Worm (Caenorhabditis elegans) whole organism, young adult: ENCODE results near the gene sec-61.G.

Source experiments
- C06A6.2 ChIP-seq: fragments of 200-800 bp; sonication (Bioruptor generic); conservative IDR thresholded peaks from 2 replicates; pipeline ENCODE4 v1.3.6; 2022; ENCODE audit warnings: missing genetic modification characterization, missing compliant biosample characterization
- F10E7.11 ChIP-seq: sonication (generic microtip); optimal IDR thresholded peaks from 2 replicates; lab custom pipeline; 2017; ENCODE audit warnings: mild to moderate bottlenecking, missing genetic modification characterization, moderate library complexity, missing compliant biosample characterization
- F23B12.7 ChIP-seq: sonication (generic microtip); optimal IDR thresholded peaks from 2 replicates; lab custom pipeline; 2017; ENCODE audit warnings: missing genetic modification characterization, mild to moderate bottlenecking, missing compliant biosample characterization, antibody characterized with exemption, moderate library complexity; ENCODE audit not compliant: insufficient read depth
- F37B4.10 ChIP-seq: fragments of 200-800 bp; sonication (Bioruptor generic); IDR thresholded peaks from 2 replicates; pipeline ENCODE4 v1.3.6; 2022; ENCODE audit warnings: missing genetic modification characterization, missing compliant biosample characterization
- F39B2.1 ChIP-seq: fragments of 200-800 bp; sonication (Bioruptor generic); IDR thresholded peaks from 2 replicates; pipeline ENCODE4 v1.3.6; 2022; ENCODE audit warnings: missing genetic modification reagents, missing genetic modification characterization, missing compliant biosample characterization
- F55B11.4 ChIP-seq: sonication (generic microtip); optimal IDR thresholded peaks from 2 replicates; lab custom pipeline; 2016; ENCODE audit warnings: missing compliant biosample characterization, missing genetic modification characterization, borderline replicate concordance; ENCODE audit not compliant: insufficient read depth
- K11D2.4 ChIP-seq: fragments of 200-800 bp; sonication (Bioruptor generic); IDR thresholded peaks from 2 replicates; pipeline ENCODE4 v1.3.6; 2022; ENCODE audit warnings: missing genetic modification reagents, missing genetic modification characterization, missing compliant biosample characterization
- Y53F4B.3 ChIP-seq: fragments of 200-800 bp; sonication (Bioruptor generic); IDR thresholded peaks from 2 replicates; pipeline ENCODE4 v1.3.6; 2022; ENCODE audit warnings: missing genetic modification reagents, missing genetic modification characterization, missing compliant biosample characterization
- Y53G8AR.9 ChIP-seq: fragments of 200-800 bp; sonication (Bioruptor generic); conservative IDR thresholded peaks from 2 replicates; pipeline ENCODE4 v1.3.6; 2022; ENCODE audit warnings: missing genetic modification reagents, missing genetic modification characterization, missing compliant biosample characterization
- ama-1 ChIP-seq, 3 experiments: fragments of 150-350 bp in 1 of 3; sonication (generic microtip) in 2 of 3; optimal IDR thresholded peaks; 2 replicates each; lab custom pipeline; 2014 to 2018; ENCODE audit warnings: missing biosample characterization in 2 of 3, missing genetic modification characterization in 2 of 3, missing genetic modification reagents in 2 of 3
- bed-1 ChIP-seq: fragments of 200-800 bp; sonication (Bioruptor generic); IDR thresholded peaks from 2 replicates; pipeline ENCODE4 v1.3.6; 2022; ENCODE audit warnings: missing genetic modification reagents, missing genetic modification characterization, missing compliant biosample characterization
- cebp-2 ChIP-seq: fragments of 200-800 bp; sonication (Bioruptor generic); IDR thresholded peaks from 2 replicates; pipeline ENCODE4 v1.3.6; 2022; ENCODE audit warnings: missing genetic modification characterization, missing compliant biosample characterization
- ceh-40 ChIP-seq: fragments of 200-800 bp; sonication (Bioruptor generic); IDR thresholded peaks from 2 replicates; pipeline ENCODE4 v1.3.6; 2022; ENCODE audit warnings: missing genetic modification characterization, missing compliant biosample characterization
- chd-7 ChIP-seq: sonication (generic microtip); optimal IDR thresholded peaks from 2 replicates; lab custom pipeline; 2016; ENCODE audit warnings: mild to moderate bottlenecking, missing genetic modification characterization, moderate library complexity, missing compliant biosample characterization
- dpl-1 ChIP-seq: fragments of 150-350 bp; optimal IDR thresholded peaks from 2 replicates; lab custom pipeline; 2014; ENCODE audit warnings: missing biosample characterization, missing genetic modification reagents, missing genetic modification characterization
- efl-1 ChIP-seq: fragments of 150-350 bp; optimal IDR thresholded peaks from 2 replicates; lab custom pipeline; 2014; ENCODE audit warnings: missing biosample characterization, missing genetic modification reagents, missing genetic modification characterization
- ekl-4 ChIP-seq: fragments of 200-800 bp; sonication (Bioruptor generic); IDR thresholded peaks from 2 replicates; pipeline ENCODE4 v1.3.6; 2022; ENCODE audit warnings: missing genetic modification reagents, missing genetic modification characterization, missing compliant biosample characterization
- fkh-3 ChIP-seq: sonication (generic microtip); optimal IDR thresholded peaks from 2 replicates; lab custom pipeline; 2016; ENCODE audit warnings: mild to moderate bottlenecking, missing genetic modification characterization, missing compliant biosample characterization
- hlh-26 ChIP-seq: fragments of 200-800 bp; sonication (Bioruptor generic); conservative IDR thresholded peaks from 2 replicates; pipeline ENCODE4 v1.3.6; 2022; ENCODE audit warnings: missing genetic modification reagents, missing genetic modification characterization, missing compliant biosample characterization
- hsf-1 ChIP-seq: fragments of 200-800 bp; sonication (Bioruptor generic); IDR thresholded peaks from 2 replicates; pipeline ENCODE4 v1.3.6; 2022; ENCODE audit warnings: missing genetic modification reagents, missing genetic modification characterization, missing compliant biosample characterization
- lag-1 ChIP-seq: fragments of 200-800 bp; sonication (Bioruptor generic); IDR thresholded peaks from 2 replicates; pipeline ENCODE4 v1.3.6; 2022; ENCODE audit warnings: missing genetic modification reagents, missing genetic modification characterization, missing compliant biosample characterization
- let-526 ChIP-seq: fragments of 200-800 bp; sonication (Bioruptor generic); IDR thresholded peaks from 2 replicates; pipeline ENCODE4 v1.3.6; 2022; ENCODE audit warnings: missing genetic modification reagents, missing genetic modification characterization, missing compliant biosample characterization
- lin-26 ChIP-seq: fragments of 200-800 bp; sonication (Bioruptor generic); IDR thresholded peaks from 2 replicates; pipeline ENCODE4 v1.3.6; 2022; ENCODE audit warnings: missing genetic modification reagents, missing genetic modification characterization, missing compliant biosample characterization
- lin-35 ChIP-seq, 3 experiments: fragments of 150-350 bp in 2 of 3; sonication (generic microtip) in 1 of 3; optimal IDR thresholded peaks; 2 replicates each; lab custom pipeline; 2014 to 2018; ENCODE audit warnings: missing biosample characterization in 3 of 3, missing genetic modification characterization in 3 of 3, missing genetic modification reagents in 3 of 3
- lin-54 ChIP-seq: fragments of 200-800 bp; sonication (Bioruptor generic); optimal IDR thresholded peaks from 2 replicates; lab custom pipeline; 2018; ENCODE audit warnings: mild to moderate bottlenecking, missing genetic modification characterization, missing compliant biosample characterization
- lir-1 ChIP-seq: fragments of 200-800 bp; sonication (Bioruptor generic); conservative IDR thresholded peaks from 2 replicates; pipeline ENCODE4 v1.3.6; 2022; ENCODE audit warnings: missing genetic modification reagents, missing genetic modification characterization, missing compliant biosample characterization
- lsl-1 ChIP-seq: fragments of 200-800 bp; sonication (Bioruptor generic); optimal IDR thresholded peaks from 2 replicates; lab custom pipeline; 2018; ENCODE audit warnings: mild to moderate bottlenecking, missing genetic modification characterization, moderate library complexity, missing compliant biosample characterization
- lsy-27 ChIP-seq: sonication (generic microtip); optimal IDR thresholded peaks from 2 replicates; lab custom pipeline; 2017; ENCODE audit warnings: missing genetic modification characterization, mild to moderate bottlenecking, missing compliant biosample characterization, antibody characterized with exemption, missing genotype, borderline replicate concordance; ENCODE audit not compliant: insufficient read depth
- madf-3 ChIP-seq: fragments of 200-800 bp; sonication (Bioruptor generic); IDR thresholded peaks from 2 replicates; pipeline ENCODE4 v1.3.6; 2022; ENCODE audit warnings: missing genetic modification reagents, missing genetic modification characterization, missing compliant biosample characterization
- madf-6 ChIP-seq: fragments of 200-800 bp; sonication (Bioruptor generic); IDR thresholded peaks from 2 replicates; pipeline ENCODE4 v1.3.6; 2022; ENCODE audit warnings: missing genetic modification reagents, missing genetic modification characterization, missing compliant biosample characterization
- mes-4 ChIP-seq: sonication (generic microtip); optimal IDR thresholded peaks from 2 replicates; lab custom pipeline; 2016; ENCODE audit warnings: missing genotype, missing genetic modification characterization, missing compliant biosample characterization
- mxl-1 ChIP-seq: sonication (generic microtip); optimal IDR thresholded peaks from 2 replicates; lab custom pipeline; 2016; ENCODE audit warnings: missing genetic modification characterization, missing compliant biosample characterization
- nfya-2 ChIP-seq: fragments of 200-800 bp; sonication (Bioruptor generic); IDR thresholded peaks from 2 replicates; pipeline ENCODE4 v1.3.6; 2022; ENCODE audit warnings: missing genetic modification reagents, missing genetic modification characterization, missing compliant biosample characterization
- nhr-179 ChIP-seq: sonication (generic microtip); optimal IDR thresholded peaks from 2 replicates; lab custom pipeline; 2016; ENCODE audit warnings: mild to moderate bottlenecking, missing genetic modification characterization, missing compliant biosample characterization
- nhr-27 ChIP-seq: fragments of 200-800 bp; sonication (Bioruptor generic); optimal IDR thresholded peaks from 2 replicates; lab custom pipeline; 2018; ENCODE audit warnings: mild to moderate bottlenecking, missing genetic modification characterization, moderate library complexity, missing compliant biosample characterization
- snpc-3.4 ChIP-seq: sonication (generic microtip); optimal IDR thresholded peaks from 2 replicates; lab custom pipeline; 2017; ENCODE audit warnings: missing genetic modification characterization, mild to moderate bottlenecking, missing compliant biosample characterization, antibody characterized with exemption, moderate library complexity, missing genotype, missing genetic modification reagents
- somi-1 ChIP-seq: fragments of 200-800 bp; sonication (Bioruptor generic); optimal IDR thresholded peaks from 2 replicates; lab custom pipeline; 2018; ENCODE audit warnings: mild to moderate bottlenecking, missing genetic modification characterization, missing compliant biosample characterization
- tlf-1 ChIP-seq: fragments of 200-800 bp; sonication (Bioruptor generic); optimal IDR thresholded peaks from 2 replicates; lab custom pipeline; 2018; ENCODE audit warnings: mild to moderate bottlenecking, missing genetic modification characterization, missing compliant biosample characterization
- xnd-1 ChIP-seq: sonication (generic microtip); optimal IDR thresholded peaks from 2 replicates; lab custom pipeline; 2016; ENCODE audit warnings: missing genotype, missing genetic modification reagents, missing genetic modification characterization, missing compliant biosample characterization
- ztf-22 ChIP-seq: fragments of 200-800 bp; sonication (Bioruptor generic); optimal IDR thresholded peaks from 2 replicates; lab custom pipeline; 2018; ENCODE audit warnings: mild to moderate bottlenecking, missing genetic modification characterization, moderate library complexity, missing compliant biosample characterization
- ztf-26 ChIP-seq: sonication (generic microtip); optimal IDR thresholded peaks from 2 replicates; lab custom pipeline; 2017; ENCODE audit warnings: missing genetic modification characterization, missing compliant biosample characterization
- ztf-3 ChIP-seq: fragments of 200-800 bp; sonication (Bioruptor generic); optimal IDR thresholded peaks from 2 replicates; lab custom pipeline; 2018; ENCODE audit warnings: mild to moderate bottlenecking, missing genetic modification characterization, missing compliant biosample characterization

sec-61.G gene

ce11 chrV:10897106-10897171 lies at the start of gene sec-61.G:
sec-61.G (minus strand) TSS chrV:10897143.
- TF ChIP-seq F39B2.1 (GFP tag; lab: Robert Waterston, UW) (no peak), ekl-4 (GFP tag; lab: Robert Waterston, UW) (no peak), F55B11.4 (no peak), chd-7 (tag; lab: Kevin White, UChicago) (no peak), F10E7.11 (tag; lab: Kevin White, UChicago) (no peak), Y53G8AR.9 (GFP tag; lab: Robert Waterston, UW) (no peak), Y53F4B.3 (GFP tag; lab: Robert Waterston, UW) (no peak), lsy-27 (tag; lab: Kevin White, UChicago) (no peak), somi-1 (GFP tag; lab: Kevin White, UChicago) (no peak), lsl-1 (GFP tag; lab: Kevin White, UChicago) (no peak), let-526 (GFP tag; lab: Robert Waterston, UW) (no peak), lin-26 (no peak), xnd-1 (tag; lab: Kevin White, UChicago) (no peak), hlh-26 (GFP tag; lab: Robert Waterston, UW) (no peak), nhr-27 (no peak), mes-4 (tag; lab: Kevin White, UChicago) (no peak), efl-1 (GFP tag; lab: Kevin White, UChicago) (no peak), madf-3 (GFP tag; lab: Robert Waterston, UW) (no peak)

- TF ChIP-seq bed-1 (no peak), tlf-1 (GFP tag; lab: Kevin White, UChicago) (no peak), ceh-40 (GFP tag; lab: Robert Waterston, UW) (no peak), C06A6.2 (GFP tag; lab: Robert Waterston, UW) (no peak), lag-1 (no peak), lin-54 (GFP tag; lab: Kevin White, UChicago) (no peak), cebp-2 (GFP tag; lab: Robert Waterston, UW) (no peak), ekl-4 (GFP tag; lab: Robert Waterston, UW) (no peak), lir-1 (GFP tag; lab: Robert Waterston, UW) (no peak), snpc-3.4 (no peak), madf-6 (GFP tag; lab: Robert Waterston, UW) (no peak), hsf-1 (GFP tag; lab: Robert Waterston, UW) (no peak), ztf-26 (tag; lab: Kevin White, UChicago) (no peak), K11D2.4 (GFP tag; lab: Robert Waterston, UW) (no peak)
- TF ChIP-seq, all 124 proteins: peak for 0
Measured at ce11 chrV:10944903-10945302, 48.0 kb upstream of the sec-61.G start.

- TF ChIP-seq mes-4 (tag; lab: Kevin White, UChicago): no peak
- TF ChIP-seq efl-1 (GFP tag; lab: Kevin White, UChicago): no peak
- TF ChIP-seq ama-1 (optimal IDR thresholded peaks at IDR 0.05; lab: Kevin White, UChicago): no peak
- no peak for TF ChIP-seq ama-1 (GFP tag; optimal IDR thresholded peaks at IDR 0.05; lab: Kevin White, UChicago)
- TF ChIP-seq fkh-3: no peak
- no peak for TF ChIP-seq mxl-1 (tag; lab: Kevin White, UChicago)
- no peak for TF ChIP-seq F23B12.7
- TF ChIP-seq K11D2.4 (GFP tag; lab: Robert Waterston, UW): no peak
- no peak for TF ChIP-seq nhr-179 (tag; lab: Kevin White, UChicago)
- TF ChIP-seq ztf-3 (GFP tag; lab: Kevin White, UChicago): no peak
- 0 out of 2 replicates have a peak, but pooled peaks have one; percentile 20 for TF ChIP-seq hsf-1 (GFP tag; lab: Robert Waterston, UW)
- TF ChIP-seq dpl-1: no peak
- TF ChIP-seq F37B4.10 (GFP tag; lab: Robert Waterston, UW): 0 out of 2 replicates have a peak, but pooled peaks have one; percentile 76
- TF ChIP-seq ztf-22: no peak
- TF ChIP-seq lin-35 (GFP tag; optimal IDR thresholded peaks at IDR 0.05; lab: Kevin White, UChicago): no peak
- TF ChIP-seq nfya-2 (GFP tag; lab: Robert Waterston, UW): no peak
Measured at ce11 chrV:10942161-10942560, 45.2 kb upstream of the sec-61.G start, which contains the start of gene zip-9. zip-9 (plus strand) TSS chrV:10942461.
